Worm (Caenorhabditis elegans) whole organism, L4/young adult: Measurements from ENCODE around the gene gcy-13.

Source experiments
- dao-5 ChIP-seq: sonication (generic microtip); optimal IDR thresholded peaks from 2 replicates; lab custom pipeline; 2016; ENCODE audit warnings: missing genotype, missing genetic modification characterization, moderate library complexity, missing compliant biosample characterization
- him-1 ChIP-seq: sonication (generic microtip); optimal IDR thresholded peaks from 2 replicates; lab custom pipeline; 2016; ENCODE audit warnings: missing genotype, missing genetic modification reagents, missing genetic modification characterization, missing compliant biosample characterization

DNA sequence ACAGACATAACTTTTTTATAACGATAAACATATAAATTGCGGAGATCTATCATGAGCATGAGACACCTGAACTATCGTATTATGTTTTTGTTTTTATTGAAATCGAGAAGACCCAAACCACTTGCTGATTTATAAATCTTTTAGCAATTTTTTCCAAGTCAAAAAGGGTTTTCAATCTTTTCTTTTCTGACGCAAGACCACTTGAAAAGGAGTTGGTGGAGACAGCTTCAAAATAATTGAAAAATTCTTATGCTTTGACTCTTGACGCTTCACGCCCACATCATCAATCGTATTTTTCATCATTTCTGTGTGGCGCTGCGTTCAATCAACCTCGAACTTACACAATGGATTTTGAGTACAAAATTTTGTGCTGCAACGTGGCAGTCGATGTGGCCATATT, 2.0 kb upstream of the gcy-13 start, which contains the start of gene F23H12.7:
- TF ChIP-seq dao-5 (tag; lab: Kevin White, UChicago) (no peak), him-1 (no peak)
